Fruit fly (Drosophila melanogaster) whole organism, embryonic: Measurements from ENCODE around the gene melt.

Experiments
- Abd-B ChIP-seq: fragments of 200-800 bp; sonication (Bioruptor generic); optimal IDR thresholded peaks from 2 replicates; lab custom pipeline; 2018; ENCODE audit warnings: missing biosample characterization, mild to moderate bottlenecking, missing genetic modification characterization, moderate library complexity
- Blimp-1 ChIP-seq: fragments of 200-800 bp; sonication (Bioruptor generic); optimal IDR thresholded peaks from 3 replicates; lab custom pipeline; 2018; ENCODE audit warnings: missing biosample characterization, missing genetic modification characterization, mild to moderate bottlenecking, moderate library complexity, missing genetic modification reagents
- BtbVII ChIP-seq: fragments of 200-800 bp; sonication (Bioruptor generic); optimal IDR thresholded peaks from 3 replicates; lab custom pipeline; 2017; ENCODE audit warnings: missing biosample characterization, mild to moderate bottlenecking, missing genetic modification characterization
- CG10979 ChIP-seq: fragments of 200-800 bp; sonication (Bioruptor generic); optimal IDR thresholded peaks from 2 replicates; lab custom pipeline; 2018; ENCODE audit warnings: missing biosample characterization, mild to moderate bottlenecking, missing genetic modification characterization, moderate library complexity
- CG12071 ChIP-seq: fragments of 200-800 bp; sonication (Bioruptor generic); optimal IDR thresholded peaks from 3 replicates; lab custom pipeline; 2018; ENCODE audit warnings: missing biosample characterization, mild to moderate bottlenecking, missing genetic modification characterization
- CG12219 ChIP-seq: fragments of 200-800 bp; sonication (Bioruptor generic); optimal IDR thresholded peaks from 3 replicates; lab custom pipeline; 2018; ENCODE audit warnings: missing biosample characterization, mild to moderate bottlenecking, missing genetic modification characterization
- CG12942 ChIP-seq: fragments of 200-800 bp; sonication (Bioruptor generic); optimal IDR thresholded peaks from 3 replicates; lab custom pipeline; 2016; ENCODE audit warnings: missing biosample characterization, missing genetic modification characterization
- CG13424 ChIP-seq: fragments of 200-800 bp; sonication (Bioruptor generic); optimal IDR thresholded peaks from 2 replicates; lab custom pipeline; 2019; ENCODE audit warnings: missing biosample characterization, mild to moderate bottlenecking, missing genetic modification characterization, moderate library complexity
- CG14050 ChIP-seq: fragments of 200-800 bp; sonication (Bioruptor generic); IDR thresholded peaks from 3 replicates; pipeline ENCODE4 v1.3.6; 2022; ENCODE audit warnings: missing biosample characterization, missing genetic modification characterization
- CG14860 ChIP-seq: fragments of 200-800 bp; sonication (Bioruptor generic); IDR thresholded peaks from 3 replicates; pipeline ENCODE4 v1.3.6; 2022; ENCODE audit warnings: missing biosample characterization, missing genetic modification characterization; ENCODE audit not compliant: partially characterized antibody
- CG16863 ChIP-seq: fragments of 200-800 bp; sonication (Bioruptor generic); optimal IDR thresholded peaks from 3 replicates; lab custom pipeline; 2016; ENCODE audit warnings: missing biosample characterization, missing genetic modification characterization
- CG2875 ChIP-seq: fragments of 200-800 bp; sonication (Bioruptor generic); optimal IDR thresholded peaks from 2 replicates; lab custom pipeline; 2017; ENCODE audit warnings: missing biosample characterization, mild to moderate bottlenecking, missing genetic modification characterization, missing genetic modification reagents
- CG32532 ChIP-seq: fragments of 200-800 bp; sonication (Bioruptor generic); IDR thresholded peaks from 2 replicates; pipeline ENCODE4 v1.3.6; 2022; ENCODE audit warnings: missing biosample characterization, missing genetic modification characterization
- CG4854 ChIP-seq: fragments of 200-800 bp; sonication (Bioruptor generic); optimal IDR thresholded peaks from 2 replicates; lab custom pipeline; 2016; ENCODE audit warnings: missing biosample characterization, missing genetic modification characterization, inconsistent platforms
- CG6683 ChIP-seq: fragments of 200-800 bp; sonication (Bioruptor generic); optimal IDR thresholded peaks from 2 replicates; lab custom pipeline; 2017; ENCODE audit warnings: missing biosample characterization, mild to moderate bottlenecking, missing genetic modification characterization, missing genetic modification reagents
- CG7372 ChIP-seq: fragments of 200-800 bp; sonication (Bioruptor generic); IDR thresholded peaks from 2 replicates; pipeline ENCODE4 v1.3.6; 2022; ENCODE audit warnings: missing biosample characterization, missing genetic modification characterization
- CG8478 ChIP-seq: fragments of >200 bp; optimal IDR thresholded peaks from 2 replicates; lab custom pipeline; 2018
- CG9817 ChIP-seq: fragments of 200-800 bp; sonication (Bioruptor generic); optimal IDR thresholded peaks from 2 replicates; lab custom pipeline; 2018; ENCODE audit warnings: missing biosample characterization, mild to moderate bottlenecking, missing genetic modification characterization, moderate library complexity
- Dad ChIP-seq: fragments of 200-800 bp; sonication (Bioruptor generic); optimal IDR thresholded peaks from 3 replicates; lab custom pipeline; 2016; ENCODE audit warnings: missing biosample characterization, missing genetic modification characterization
- Eip74EF ChIP-seq, 2 experiments: fragments of 200-800 bp in 1 of 2; fragments of >200 bp in 1 of 2; sonication (Bioruptor generic) in 1 of 2; optimal IDR thresholded peaks; 2 replicates each; lab custom pipeline; 2017 to 2019; ENCODE audit warnings: missing biosample characterization in 2 of 2, missing genetic modification characterization in 2 of 2, mild to moderate bottlenecking in 1 of 2, moderate library complexity in 1 of 2
- Fer2 ChIP-seq: fragments of 200-800 bp; sonication (Bioruptor generic); optimal IDR thresholded peaks from 2 replicates; lab custom pipeline; 2018; ENCODE audit warnings: missing biosample characterization, mild to moderate bottlenecking, missing genetic modification characterization, moderate library complexity
- GATAe ChIP-seq: fragments of 200-800 bp; sonication (Bioruptor generic); conservative IDR thresholded peaks from 2 replicates; pipeline ENCODE4 v1.3.6; 2022; ENCODE audit warnings: missing biosample characterization, missing genetic modification characterization
- Hey ChIP-seq: fragments of 200-800 bp; sonication (Bioruptor generic); optimal IDR thresholded peaks from 3 replicates; lab custom pipeline; 2018; ENCODE audit warnings: missing biosample characterization, mild to moderate bottlenecking, missing genetic modification characterization
- Mad ChIP-seq: fragments of 200-800 bp; sonication (Bioruptor generic); optimal IDR thresholded peaks from 2 replicates; lab custom pipeline; 2016; ENCODE audit warnings: missing biosample characterization, missing genetic modification characterization
- NK7.1 ChIP-seq: fragments of 200-800 bp; sonication (Bioruptor generic); optimal IDR thresholded peaks from 3 replicates; lab custom pipeline; 2016; ENCODE audit warnings: missing biosample characterization, missing genetic modification characterization
- Nf-YA ChIP-seq: fragments of 200-800 bp; sonication (Bioruptor generic); IDR thresholded peaks from 2 replicates; pipeline ENCODE4 v1.3.6; 2022; ENCODE audit warnings: missing biosample characterization, missing genetic modification characterization
- Side ChIP-seq: fragments of 200-800 bp; sonication (Bioruptor generic); optimal IDR thresholded peaks from 2 replicates; lab custom pipeline; 2016; ENCODE audit warnings: missing biosample characterization, missing genetic modification characterization
- Sry-δ ChIP-seq: fragments of 200-800 bp; sonication (Bioruptor generic); optimal IDR thresholded peaks from 2 replicates; lab custom pipeline; 2016; ENCODE audit warnings: missing biosample characterization, missing genetic modification characterization
- Tbp ChIP-seq: fragments of >200 bp; optimal IDR thresholded peaks from 2 replicates; lab custom pipeline; 2018; ENCODE audit warnings: missing biosample characterization, missing genetic modification characterization
- ase ChIP-seq: fragments of 200-800 bp; sonication (Bioruptor generic); IDR thresholded peaks from 3 replicates; pipeline ENCODE4 v1.3.6; 2022; ENCODE audit warnings: missing biosample characterization, missing genetic modification characterization
- ash1 ChIP-seq: fragments of 200-800 bp; sonication (Bioruptor generic); optimal IDR thresholded peaks from 2 replicates; lab custom pipeline; 2018; ENCODE audit warnings: missing biosample characterization, mild to moderate bottlenecking, missing genetic modification characterization
- bbx ChIP-seq: fragments of 200-800 bp; sonication (Bioruptor generic); IDR thresholded peaks from 2 replicates; pipeline ENCODE4 v1.3.6; 2022; ENCODE audit warnings: missing biosample characterization, missing genetic modification characterization; ENCODE audit not compliant: partially characterized antibody
- cas ChIP-seq: fragments of 200-800 bp; sonication (Bioruptor generic); IDR thresholded peaks from 2 replicates; pipeline ENCODE4 v1.3.6; 2022; ENCODE audit warnings: missing biosample characterization, missing genetic modification characterization
- caup ChIP-seq: fragments of 200-800 bp; sonication (Bioruptor generic); optimal IDR thresholded peaks from 3 replicates; lab custom pipeline; 2017; ENCODE audit warnings: missing biosample characterization, mild to moderate bottlenecking, missing genetic modification characterization, moderate library complexity; ENCODE audit not compliant: severe bottlenecking
- dan ChIP-seq: fragments of 200-800 bp; sonication (Bioruptor generic); IDR thresholded peaks from 2 replicates; pipeline ENCODE4 v1.3.6; 2022; ENCODE audit warnings: missing biosample characterization, missing genetic modification characterization
- dm ChIP-seq: fragments of 200-800 bp; sonication (Bioruptor generic); optimal IDR thresholded peaks from 3 replicates; lab custom pipeline; 2016; ENCODE audit warnings: missing biosample characterization, missing genetic modification characterization
- dmrt99B ChIP-seq: fragments of 200-800 bp; sonication (Bioruptor generic); optimal IDR thresholded peaks from 2 replicates; lab custom pipeline; 2018; ENCODE audit warnings: missing biosample characterization, mild to moderate bottlenecking, missing genetic modification characterization, moderate library complexity
- ems ChIP-seq: fragments of 200-800 bp; sonication (Bioruptor generic); optimal IDR thresholded peaks from 3 replicates; lab custom pipeline; 2016; ENCODE audit warnings: missing biosample characterization, missing genetic modification characterization
- eyg ChIP-seq: fragments of 200-800 bp; sonication (Bioruptor generic); optimal IDR thresholded peaks from 3 replicates; lab custom pipeline; 2016; ENCODE audit warnings: missing biosample characterization, missing genetic modification characterization
- gem ChIP-seq: fragments of 200-800 bp; sonication (Bioruptor generic); optimal IDR thresholded peaks from 2 replicates; lab custom pipeline; 2019; ENCODE audit warnings: missing biosample characterization, mild to moderate bottlenecking, missing genetic modification characterization, moderate library complexity
- nom ChIP-seq: fragments of 200-800 bp; sonication (Bioruptor generic); optimal IDR thresholded peaks from 2 replicates; lab custom pipeline; 2017; ENCODE audit warnings: missing biosample characterization, missing genetic modification characterization, mild to moderate bottlenecking, moderate library complexity, missing genetic modification reagents
- odd ChIP-seq: fragments of 200-800 bp; sonication (Bioruptor generic); optimal IDR thresholded peaks from 2 replicates; lab custom pipeline; 2017; ENCODE audit warnings: missing biosample characterization, mild to moderate bottlenecking, missing genetic modification characterization
- peb ChIP-seq: fragments of 200-800 bp; sonication (Bioruptor generic); IDR thresholded peaks from 2 replicates; pipeline ENCODE4 v1.3.6; 2022; ENCODE audit warnings: missing biosample characterization, missing genetic modification characterization
- pho ChIP-seq: fragments of 200-800 bp; sonication (Bioruptor generic); optimal IDR thresholded peaks from 2 replicates; lab custom pipeline; 2016; ENCODE audit warnings: missing biosample characterization, missing genetic modification characterization
- phol ChIP-seq: fragments of 200-800 bp; sonication (Bioruptor generic); optimal IDR thresholded peaks from 3 replicates; lab custom pipeline; 2018; ENCODE audit warnings: missing biosample characterization, mild to moderate bottlenecking, missing genetic modification characterization, moderate library complexity
- repo ChIP-seq: fragments of 200-800 bp; sonication (Bioruptor generic); optimal IDR thresholded peaks from 2 replicates; lab custom pipeline; 2016; ENCODE audit warnings: missing biosample characterization, missing genetic modification characterization
- sd ChIP-seq: fragments of 200-800 bp; sonication (Bioruptor generic); optimal IDR thresholded peaks from 3 replicates; lab custom pipeline; 2018; ENCODE audit warnings: missing biosample characterization, mild to moderate bottlenecking, missing genetic modification characterization, moderate library complexity
- shn ChIP-seq: fragments of 200-800 bp; sonication (Bioruptor generic); optimal IDR thresholded peaks from 3 replicates; lab custom pipeline; 2016; ENCODE audit warnings: missing biosample characterization, missing genetic modification characterization
- so ChIP-seq: fragments of 200-800 bp; sonication (Bioruptor generic); IDR thresholded peaks from 3 replicates; pipeline ENCODE4 v1.3.6; 2022; ENCODE audit warnings: missing biosample characterization, missing genetic modification characterization
- sr ChIP-seq: fragments of 200-800 bp; sonication (Bioruptor generic); IDR thresholded peaks from 3 replicates; pipeline ENCODE4 v1.3.6; 2022; ENCODE audit warnings: missing biosample characterization, missing genetic modification characterization
- trh ChIP-seq: fragments of 200-800 bp; sonication (Bioruptor generic); optimal IDR thresholded peaks from 2 replicates; lab custom pipeline; 2016; ENCODE audit warnings: missing biosample characterization, missing genetic modification characterization

melt gene

dm6 chr3L:7090764-7091163 is 43.6 kb upstream of the melt start (continued):
- TF ChIP-seq gem (tag; lab: Kevin White, UChicago) (peak; percentile 77), Hey (tag; lab: Kevin White, UChicago) (no peak), ems (peak; percentile 62), CG9817 (tag; lab: Kevin White, UChicago) (peak; percentile 22), dan (GFP tag; lab: Robert Waterston, UW) (no peak), sr (GFP tag; lab: Robert Waterston, UW) (peak; percentile 13; the same call in 1 of the 3 replicates), CG4854 (GFP tag; lab: Kevin White, UChicago) (peak; percentile 21), CG13424 (tag; lab: Kevin White, UChicago) (peak; percentile 73), CG14050 (GFP tag; lab: Robert Waterston, UW) (peak; percentile 57; the same call in 2 of the 3 replicates), Fer2 (no peak), eyg (no peak), NK7.1 (no peak), sd (peak; percentile 22), ash1 (no peak), caup (GFP tag; lab: Kevin White, UChicago) (peak; percentile 41), CG2875 (GFP tag; lab: Kevin White, UChicago) (no peak), GATAe (no peak), CG12071 (GFP tag; lab: Kevin White, UChicago) (peak; percentile 71), trh (GFP tag; lab: Kevin White, UChicago) (no peak), Abd-B (GFP tag; lab: Kevin White, UChicago) (peak; percentile 74), Mad (no peak), dmrt99B (tag; lab: Kevin White, UChicago) (peak; percentile 88), CG16863 (peak; percentile 27), CG6683 (peak; percentile 24), BtbVII (peak; percentile 38), Sry-δ (peak; percentile 19), Tbp (GFP tag; lab: Kevin White, UChicago) (no peak), Eip74EF (GFP tag; optimal IDR thresholded peaks at IDR 0.05; lab: Kevin White, UChicago) (peak in 1 of 2 experiments; percentile 73), CG8478 (lab: Kevin White, UChicago) (no peak), odd (peak; percentile 25), so (GFP tag; lab: Robert Waterston, UW) (peak; percentile 67; the same call in 2 of the 3 replicates), nom (GFP tag; lab: Kevin White, UChicago) (no peak), Blimp-1 (GFP tag; lab: Kevin White, UChicago) (peak; percentile 67), shn (no peak), bbx (GFP tag; lab: Robert Waterston, UW) (no peak), Dad (GFP tag; lab: Kevin White, UChicago) (peak; percentile 64), CG12942 (GFP tag; lab: Kevin White, UChicago) (peak; percentile 10), CG32532 (GFP tag; lab: Robert Waterston, UW) (peak; percentile 59), CG10979 (tag; lab: Kevin White, UChicago) (peak; percentile 64), CG7372 (peak; percentile 67), CG14860 (no peak), CG12219 (GFP tag; lab: Kevin White, UChicago) (peak; percentile 51), repo (GFP tag; lab: Kevin White, UChicago) (peak; percentile 41), cas (GFP tag; lab: Robert Waterston, UW) (no peak), Side (GFP tag; lab: Kevin White, UChicago) (peak; percentile 40), ase (peak; percentile 80; the same call in 2 of the 3 replicates), peb (GFP tag; lab: Robert Waterston, UW) (0 out of 2 replicates have a peak, but pooled peaks have one; percentile 64), phol (tag; lab: Kevin White, UChicago) (peak; percentile 79), Nf-YA (0 out of 2 replicates have a peak, but pooled peaks have one; percentile 48), dm (GFP tag; lab: Kevin White, UChicago) (peak; percentile 16), pho (GFP tag; lab: Kevin White, UChicago) (no peak)
